Fruit fly (Drosophila melanogaster) whole organism, wandering third instar larva: ENCODE data around the gene DNAlig3.

ENCODE experiments used
- Dfd ChIP-seq: fragments of >200 bp; optimal IDR thresholded peaks from 2 replicates; lab custom pipeline; 2017; ENCODE audit warnings: missing biosample characterization, missing genetic modification characterization
- br ChIP-seq: fragments of 200-800 bp; sonication (Bioruptor generic); optimal IDR thresholded peaks from 2 replicates; lab custom pipeline; 2016; ENCODE audit warnings: missing biosample characterization, missing genetic modification characterization
- h ChIP-seq: fragments of 200-800 bp; sonication (Bioruptor generic); optimal IDR thresholded peaks from 3 replicates; lab custom pipeline; 2016; ENCODE audit warnings: missing biosample characterization, mild to moderate bottlenecking, missing genetic modification characterization
- psq ChIP-seq: fragments of 200-800 bp; sonication (Bioruptor generic); optimal IDR thresholded peaks from 3 replicates; lab custom pipeline; 2017; ENCODE audit warnings: missing biosample characterization, mild to moderate bottlenecking, missing genetic modification characterization, moderate library complexity
- rgr ChIP-seq: fragments of 200-800 bp; sonication (Bioruptor generic); optimal IDR thresholded peaks from 3 replicates; lab custom pipeline; 2016; ENCODE audit warnings: missing biosample characterization, mild to moderate bottlenecking, missing genetic modification characterization
- sage ChIP-seq: fragments of 200-800 bp; sonication (Bioruptor generic); optimal IDR thresholded peaks from 2 replicates; lab custom pipeline; 2016; ENCODE audit warnings: missing biosample characterization, mild to moderate bottlenecking, missing genetic modification characterization
- usp ChIP-seq: fragments of >200 bp; optimal IDR thresholded peaks from 2 replicates; lab custom pipeline; 2017; ENCODE audit warnings: missing biosample characterization, missing genetic modification characterization

dm6 chr3R:12425510-12426309, 24.1 kb upstream of the DNAlig3 start, which contains the start of gene Pp1-87B:
- no peak for TF ChIP-seq usp
- no peak for TF ChIP-seq h (GFP tag; lab: Kevin White, UChicago)
- TF ChIP-seq sage (GFP tag; lab: Kevin White, UChicago): no peak
- peak; percentile 6 for TF ChIP-seq psq (GFP tag; lab: Kevin White, UChicago)
- TF ChIP-seq rgr: no peak
- TF ChIP-seq Dfd: no peak
- TF ChIP-seq br: no peak
